Worm (Caenorhabditis elegans) whole organism, late embryonic: ENCODE measurements around the gene flp-8.

Source experiments
- F13H6.1 ChIP-seq: sonication (generic microtip); optimal IDR thresholded peaks from 2 replicates; lab custom pipeline; 2016; ENCODE audit warnings: missing genetic modification characterization, missing compliant biosample characterization
- ama-1 ChIP-seq: fragments of 150-350 bp; optimal IDR thresholded peaks from 2 replicates; lab custom pipeline; 2014
- ceh-14 ChIP-seq: sonication (generic microtip); optimal IDR thresholded peaks from 2 replicates; lab custom pipeline; 2016; ENCODE audit warnings: missing genotype, missing genetic modification characterization, missing compliant biosample characterization
- ceh-22 ChIP-seq: sonication (generic microtip); optimal IDR thresholded peaks from 2 replicates; lab custom pipeline; 2017; ENCODE audit warnings: missing biosample characterization, missing genetic modification characterization
- fkh-10 ChIP-seq: fragments of 150-350 bp; optimal IDR thresholded peaks from 2 replicates; lab custom pipeline; 2014; ENCODE audit warnings: missing biosample characterization, missing genetic modification reagents, missing genetic modification characterization
- hlh-15 ChIP-seq: sonication (generic microtip); optimal IDR thresholded peaks from 2 replicates; lab custom pipeline; 2016; ENCODE audit warnings: missing genetic modification characterization, missing compliant biosample characterization
- npax-4 ChIP-seq: sonication (generic microtip); optimal IDR thresholded peaks from 2 replicates; lab custom pipeline; 2016; ENCODE audit warnings: missing genetic modification characterization, missing compliant biosample characterization
- pag-3 ChIP-seq: sonication (generic microtip); optimal IDR thresholded peaks from 2 replicates; lab custom pipeline; 2016; ENCODE audit warnings: missing compliant biosample characterization, missing genetic modification characterization, borderline replicate concordance
- pat-9 ChIP-seq: fragments of 200-800 bp; sonication (Bioruptor generic); optimal IDR thresholded peaks from 2 replicates; lab custom pipeline; 2018; ENCODE audit warnings: mild to moderate bottlenecking, missing genetic modification characterization, moderate library complexity, missing compliant biosample characterization
- ref-2 ChIP-seq: sonication (generic microtip); optimal IDR thresholded peaks from 2 replicates; lab custom pipeline; 2016; ENCODE audit warnings: missing genetic modification characterization, missing compliant biosample characterization
- tbx-2 ChIP-seq: sonication (generic microtip); optimal IDR thresholded peaks from 2 replicates; lab custom pipeline; 2016; ENCODE audit warnings: missing genetic modification characterization, missing compliant biosample characterization

DNA sequence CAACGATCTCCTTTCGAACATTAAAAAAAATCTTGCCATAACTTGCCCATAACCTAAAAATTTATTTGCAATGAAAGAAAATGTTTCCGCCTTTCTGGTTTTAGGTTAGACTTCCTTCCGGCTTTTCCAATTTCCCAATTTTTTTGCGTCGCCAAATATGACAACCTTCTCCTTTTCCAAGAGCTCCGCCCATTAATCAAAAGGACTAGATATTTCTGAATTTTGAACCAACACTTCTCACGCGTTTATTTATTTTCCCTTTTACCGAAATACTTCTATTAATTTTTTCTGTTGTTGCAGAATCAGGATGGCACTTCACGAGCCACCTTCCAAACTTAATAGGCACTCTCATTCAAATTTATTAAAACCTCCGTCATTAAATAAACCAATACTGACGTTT is 35.6 kb upstream of the flp-8 start, which contains the start of gene egrh-1:
- no peak for TF ChIP-seq pag-3 (tag; lab: Kevin White, UChicago)
- TF ChIP-seq hlh-15: no peak
- no peak for TF ChIP-seq ceh-14
- TF ChIP-seq npax-4 (tag; lab: Kevin White, UChicago): no peak
- TF ChIP-seq tbx-2 (tag; lab: Kevin White, UChicago): no peak
- TF ChIP-seq ref-2: no peak
- no peak for TF ChIP-seq ama-1 (lab: Kevin White, UChicago)
- no peak for TF ChIP-seq fkh-10 (GFP tag; lab: Kevin White, UChicago)
- TF ChIP-seq F13H6.1 (tag; lab: Kevin White, UChicago): no peak
- no peak for TF ChIP-seq pat-9 (tag; lab: Kevin White, UChicago)
- no peak for TF ChIP-seq ceh-22 (tag; lab: Kevin White, UChicago)
